Fruit fly (Drosophila melanogaster) whole organism, prepupa: ENCODE data around the gene neb.

Source experiments
- Blimp-1 ChIP-seq: fragments of 200-800 bp; sonication (Bioruptor generic); optimal IDR thresholded peaks from 3 replicates; lab custom pipeline; 2017; ENCODE audit warnings: missing biosample characterization, missing genetic modification characterization, mild to moderate bottlenecking, moderate library complexity, missing genetic modification reagents
- CG10631 ChIP-seq: fragments of 200-800 bp; sonication (Bioruptor generic); optimal IDR thresholded peaks from 2 replicates; lab custom pipeline; 2016; ENCODE audit warnings: missing biosample characterization, missing genetic modification characterization
- CG10669 ChIP-seq: fragments of 200-800 bp; sonication (Bioruptor generic); optimal IDR thresholded peaks from 3 replicates; lab custom pipeline; 2018; ENCODE audit warnings: missing biosample characterization, mild to moderate bottlenecking, missing genetic modification characterization, moderate library complexity
- CG11294 ChIP-seq: fragments of 200-800 bp; sonication (Bioruptor generic); IDR thresholded peaks from 2 replicates; pipeline ENCODE4 v1.3.6; 2022; ENCODE audit warnings: missing biosample characterization, missing genetic modification characterization
- CG11762 ChIP-seq: fragments of 200-800 bp; sonication (Bioruptor generic); optimal IDR thresholded peaks from 3 replicates; lab custom pipeline; 2016; ENCODE audit warnings: missing biosample characterization, missing genetic modification characterization; ENCODE audit not compliant: insufficient read depth
- CG11902 ChIP-seq: fragments of 200-800 bp; sonication (Bioruptor generic); optimal IDR thresholded peaks from 3 replicates; lab custom pipeline; 2016; ENCODE audit warnings: missing biosample characterization, missing genetic modification characterization
- CG15336 ChIP-seq: fragments of 200-800 bp; sonication (Bioruptor generic); IDR thresholded peaks from 2 replicates; pipeline ENCODE4 v1.3.6; 2022; ENCODE audit warnings: missing biosample characterization, missing genetic modification characterization
- CG16779 ChIP-seq: fragments of 200-800 bp; sonication (Bioruptor generic); optimal IDR thresholded peaks from 3 replicates; lab custom pipeline; 2017; ENCODE audit warnings: missing biosample characterization, mild to moderate bottlenecking, missing genetic modification characterization
- CG3032 ChIP-seq: fragments of 200-800 bp; optimal IDR thresholded peaks from 2 replicates; lab custom pipeline; 2019; ENCODE audit warnings: missing biosample characterization, mild to moderate bottlenecking, missing genetic modification characterization, moderate library complexity
- CG31627 ChIP-seq: fragments of 200-800 bp; sonication (Bioruptor generic); optimal IDR thresholded peaks from 3 replicates; lab custom pipeline; 2016; ENCODE audit warnings: missing biosample characterization, missing genetic modification characterization
- CG32006 ChIP-seq: fragments of 200-800 bp; sonication (Bioruptor generic); optimal IDR thresholded peaks from 3 replicates; lab custom pipeline; 2017; ENCODE audit warnings: missing biosample characterization, mild to moderate bottlenecking, missing genetic modification characterization
- CG34406 ChIP-seq: fragments of 200-800 bp; sonication (Bioruptor generic); optimal IDR thresholded peaks from 3 replicates; lab custom pipeline; 2016; ENCODE audit warnings: missing biosample characterization, missing genetic modification characterization
- CG3919 ChIP-seq: fragments of 200-800 bp; sonication (Bioruptor generic); optimal IDR thresholded peaks from 3 replicates; lab custom pipeline; 2016; ENCODE audit warnings: missing biosample characterization, missing genetic modification characterization
- CG4318 ChIP-seq: fragments of 200-800 bp; sonication (Bioruptor generic); optimal IDR thresholded peaks from 3 replicates; lab custom pipeline; 2017; ENCODE audit warnings: missing biosample characterization, mild to moderate bottlenecking, missing genetic modification characterization
- CG6163 ChIP-seq: fragments of 200-800 bp; sonication (Bioruptor generic); IDR thresholded peaks from 3 replicates; pipeline ENCODE4 v1.3.6; 2022; ENCODE audit warnings: missing biosample characterization, missing genetic modification characterization
- CG6276 ChIP-seq: fragments of 200-800 bp; sonication (Bioruptor generic); optimal IDR thresholded peaks from 2 replicates; lab custom pipeline; 2017; ENCODE audit warnings: missing biosample characterization, mild to moderate bottlenecking, missing genetic modification characterization
- CG6792 ChIP-seq: fragments of 200-800 bp; sonication (Bioruptor generic); optimal IDR thresholded peaks from 3 replicates; lab custom pipeline; 2016; ENCODE audit warnings: missing biosample characterization, missing genetic modification characterization
- CG6808 ChIP-seq: fragments of 200-800 bp; sonication (Bioruptor generic); optimal IDR thresholded peaks from 3 replicates; lab custom pipeline; 2017; ENCODE audit warnings: missing biosample characterization, missing genetic modification characterization, mild to moderate bottlenecking, moderate library complexity, missing genetic modification reagents
- CG7368 ChIP-seq: fragments of 200-800 bp; sonication (Bioruptor generic); optimal IDR thresholded peaks from 3 replicates; lab custom pipeline; 2016; ENCODE audit warnings: missing biosample characterization, missing genetic modification characterization
- CG8119 ChIP-seq: fragments of 200-800 bp; sonication (Bioruptor generic); IDR thresholded peaks from 3 replicates; pipeline ENCODE4 v1.3.6; 2022; ENCODE audit warnings: missing biosample characterization, missing genetic modification characterization
- CG8319 ChIP-seq: fragments of 200-800 bp; sonication (Bioruptor generic); optimal IDR thresholded peaks from 3 replicates; lab custom pipeline; 2016; ENCODE audit warnings: missing biosample characterization, missing genetic modification characterization
- CG9139 ChIP-seq: fragments of 200-800 bp; sonication (Bioruptor generic); optimal IDR thresholded peaks from 3 replicates; lab custom pipeline; 2017; ENCODE audit warnings: missing biosample characterization, mild to moderate bottlenecking, missing genetic modification characterization
- Eip75B ChIP-seq: fragments of 200-800 bp; sonication (Bioruptor generic); optimal IDR thresholded peaks from 3 replicates; lab custom pipeline; 2016; ENCODE audit warnings: missing biosample characterization, missing genetic modification characterization
- Eip93F ChIP-seq: fragments of 200-800 bp; sonication (Bioruptor generic); optimal IDR thresholded peaks from 2 replicates; lab custom pipeline; 2016; ENCODE audit warnings: missing biosample characterization, mild to moderate bottlenecking, missing genetic modification characterization
- Ets21C ChIP-seq: fragments of 200-800 bp; sonication (Bioruptor generic); optimal IDR thresholded peaks from 3 replicates; lab custom pipeline; 2016; ENCODE audit warnings: missing biosample characterization, missing genetic modification characterization
- Ets96B ChIP-seq: fragments of 200-800 bp; optimal IDR thresholded peaks from 2 replicates; lab custom pipeline; 2019; ENCODE audit warnings: missing biosample characterization, mild to moderate bottlenecking, missing genetic modification characterization, moderate library complexity
- Gug ChIP-seq: fragments of 200-800 bp; sonication (Bioruptor generic); IDR thresholded peaks from 2 replicates; pipeline ENCODE4 v1.3.6; 2022; ENCODE audit warnings: missing biosample characterization, missing genetic modification characterization
- Hr38 ChIP-seq: sonication (Bioruptor generic); optimal IDR thresholded peaks from 2 replicates; lab custom pipeline; 2016; ENCODE audit warnings: missing biosample characterization, missing genetic modification characterization
- Hr39 ChIP-seq: fragments of 200-800 bp; sonication (Bioruptor generic); optimal IDR thresholded peaks from 2 replicates; lab custom pipeline; 2016; ENCODE audit warnings: missing biosample characterization, missing genetic modification characterization
- Hr4 ChIP-seq: fragments of 200-800 bp; sonication (Bioruptor generic); optimal IDR thresholded peaks from 3 replicates; lab custom pipeline; 2016; ENCODE audit warnings: missing biosample characterization, missing genetic modification characterization
- Lpt ChIP-seq: fragments of 200-800 bp; sonication (Bioruptor generic); optimal IDR thresholded peaks from 3 replicates; lab custom pipeline; 2016; ENCODE audit warnings: missing biosample characterization, missing genetic modification characterization
- Met ChIP-seq: fragments of 200-800 bp; sonication (Bioruptor generic); optimal IDR thresholded peaks from 3 replicates; lab custom pipeline; 2016; ENCODE audit warnings: missing biosample characterization, missing genetic modification characterization
- OdsH ChIP-seq: fragments of 200-800 bp; sonication (Bioruptor generic); optimal IDR thresholded peaks from 3 replicates; lab custom pipeline; 2016; ENCODE audit warnings: missing biosample characterization, missing genetic modification characterization
- Sox102F ChIP-seq: fragments of 200-800 bp; sonication (Bioruptor generic); optimal IDR thresholded peaks from 2 replicates; lab custom pipeline; 2016; ENCODE audit warnings: missing biosample characterization, mild to moderate bottlenecking, missing genetic modification characterization
- Sox15 ChIP-seq: fragments of 200-800 bp; sonication (Bioruptor generic); optimal IDR thresholded peaks from 3 replicates; lab custom pipeline; 2016; ENCODE audit warnings: missing biosample characterization, missing genetic modification characterization
- achi ChIP-seq: fragments of 200-800 bp; sonication (Bioruptor generic); optimal IDR thresholded peaks from 3 replicates; lab custom pipeline; 2016; ENCODE audit warnings: missing biosample characterization, missing genetic modification characterization
- cyc ChIP-seq: fragments of 200-800 bp; sonication (Bioruptor generic); optimal IDR thresholded peaks from 3 replicates; lab custom pipeline; 2016; ENCODE audit warnings: missing biosample characterization, missing genetic modification characterization
- dac ChIP-seq: fragments of 200-800 bp; sonication (Bioruptor generic); optimal IDR thresholded peaks from 2 replicates; lab custom pipeline; 2017; ENCODE audit warnings: missing biosample characterization, mild to moderate bottlenecking, missing genetic modification characterization
- dsx ChIP-seq: fragments of 200-800 bp; optimal IDR thresholded peaks from 3 replicates; lab custom pipeline; 2019; ENCODE audit warnings: missing biosample characterization, mild to moderate bottlenecking, missing genetic modification characterization, moderate library complexity; ENCODE audit not compliant: poor library complexity, severe bottlenecking
- eg ChIP-seq: fragments of 200-800 bp; sonication (Bioruptor generic); IDR thresholded peaks from 3 replicates; pipeline ENCODE4 v1.3.6; 2022; ENCODE audit warnings: missing biosample characterization, missing genetic modification characterization
- esn ChIP-seq: fragments of 200-800 bp; sonication (Bioruptor generic); optimal IDR thresholded peaks from 2 replicates; lab custom pipeline; 2016; ENCODE audit warnings: missing biosample characterization, mild to moderate bottlenecking, missing genetic modification characterization, moderate library complexity
- fd59A ChIP-seq: fragments of 200-800 bp; sonication (Bioruptor generic); optimal IDR thresholded peaks from 2 replicates; lab custom pipeline; 2017; ENCODE audit warnings: missing biosample characterization, mild to moderate bottlenecking, missing genetic modification characterization, missing genetic modification reagents
- fd85E ChIP-seq: fragments of 200-800 bp; sonication (Bioruptor generic); optimal IDR thresholded peaks from 3 replicates; lab custom pipeline; 2016; ENCODE audit warnings: missing biosample characterization, missing genetic modification characterization
- lz ChIP-seq: fragments of 200-800 bp; sonication (Bioruptor generic); optimal IDR thresholded peaks from 3 replicates; lab custom pipeline; 2016; ENCODE audit warnings: missing biosample characterization, missing genetic modification characterization
- net ChIP-seq: fragments of 200-800 bp; sonication (Bioruptor generic); optimal IDR thresholded peaks from 3 replicates; lab custom pipeline; 2016; ENCODE audit warnings: missing biosample characterization, missing genetic modification characterization
- salr ChIP-seq, 2 experiments: fragments of 200-800 bp; sonication (Bioruptor generic); optimal IDR thresholded peaks; 3 replicates each; lab custom pipeline; 2016 to 2018; ENCODE audit warnings: missing biosample characterization in 2 of 2, missing genetic modification characterization in 2 of 2, mild to moderate bottlenecking in 1 of 2
- spab ChIP-seq: fragments of 200-800 bp; sonication (Bioruptor generic); optimal IDR thresholded peaks from 2 replicates; lab custom pipeline; 2017; ENCODE audit warnings: missing biosample characterization, mild to moderate bottlenecking, missing genetic modification characterization, missing genetic modification reagents
- ss ChIP-seq, 2 experiments: fragments of 200-800 bp; sonication (Bioruptor generic); optimal IDR thresholded peaks; 2 replicates in 1 of 2; 3 replicates in 1 of 2; lab custom pipeline; 2017 to 2018; ENCODE audit warnings: mild to moderate bottlenecking in 2 of 2, missing biosample characterization in 2 of 2, missing genetic modification characterization in 2 of 2, moderate library complexity in 1 of 2
- svp ChIP-seq: fragments of 200-800 bp; sonication (Bioruptor generic); peaks from one replicate; lab custom pipeline; 2016; ENCODE audit warnings: missing biosample characterization, missing genetic modification characterization
- topi ChIP-seq: fragments of 200-800 bp; sonication (Bioruptor generic); optimal IDR thresholded peaks from 3 replicates; lab custom pipeline; 2016; ENCODE audit warnings: missing biosample characterization, missing genetic modification characterization
- vri ChIP-seq: fragments of 200-800 bp; sonication (Bioruptor generic); optimal IDR thresholded peaks from 3 replicates; lab custom pipeline; 2016; ENCODE audit warnings: missing biosample characterization, mild to moderate bottlenecking, missing genetic modification characterization

Gene neb

dm6 chr2L:20091094-20091679 is 15.6 kb downstream of the neb start, which contains the start of the genes CG10747 and Pyroxd1:
CG10747 (minus strand) TSS chr2L:20091348.
Pyroxd1 (plus strand) TSS chr2L:20091435.
- TF ChIP-seq CG11762 (GFP tag; lab: Kevin White, UChicago) (peak; percentile 99), CG6792 (GFP tag; lab: Kevin White, UChicago) (peak; percentile 98), spab (GFP tag; lab: Kevin White, UChicago) (peak; percentile 97), Lpt (GFP tag; lab: Kevin White, UChicago) (peak; percentile 99), CG15336 (peak; percentile 99), Eip75B (peak; percentile 98), Sox102F (GFP tag; lab: Kevin White, UChicago) (peak; percentile 99), topi (GFP tag; lab: Kevin White, UChicago) (peak; percentile 99), CG8319 (GFP tag; lab: Kevin White, UChicago) (peak; percentile 98), vri (GFP tag; lab: Kevin White, UChicago) (peak; percentile 96), salr (GFP tag; optimal IDR thresholded peaks at IDR 0.05; lab: Kevin White, UChicago) (peak; percentile 95 to 99), CG10631 (GFP tag; lab: Kevin White, UChicago) (peak; percentile 99), CG4318 (GFP tag; lab: Kevin White, UChicago) (peak; percentile 99), OdsH (GFP tag; lab: Kevin White, UChicago) (peak; percentile 99), CG8119 (GFP tag; lab: Robert Waterston, UW) (peak; percentile 100), Sox15 (GFP tag; lab: Kevin White, UChicago) (peak; percentile 99), CG6163 (peak; percentile 97), svp (GFP tag; lab: Kevin White, UChicago) (peak; percentile 99), Eip93F (GFP tag; lab: Kevin White, UChicago) (peak; percentile 98), Ets96B (tag; lab: Kevin White, UChicago) (peak; percentile 98), dac (GFP tag; lab: Kevin White, UChicago) (peak; percentile 98), lz (GFP tag; lab: Kevin White, UChicago) (peak; percentile 99), CG7368 (GFP tag; lab: Kevin White, UChicago) (peak; percentile 98), Blimp-1 (GFP tag; lab: Kevin White, UChicago) (peak; percentile 96), achi (peak; percentile 98), ss (GFP tag; optimal IDR thresholded peaks at IDR 0.05; lab: Kevin White, UChicago) (peak; percentile 96 to 98), CG9139 (GFP tag; lab: Kevin White, UChicago) (peak; percentile 96), Ets21C (GFP tag; lab: Kevin White, UChicago) (peak; percentile 98), net (GFP tag; lab: Kevin White, UChicago) (peak; percentile 99), fd59A (peak; percentile 98), fd85E (GFP tag; lab: Kevin White, UChicago) (peak; percentile 94), CG11902 (peak; percentile 98), esn (peak; percentile 99), Hr39 (peak; percentile 99), CG11294 (GFP tag; lab: Robert Waterston, UW) (peak; percentile 98), CG6808 (GFP tag; lab: Kevin White, UChicago) (peak; percentile 97), CG31627 (GFP tag; lab: Kevin White, UChicago) (peak; percentile 99), eg (GFP tag; lab: Robert Waterston, UW) (peak; percentile 99), Gug (peak; percentile 98), dsx (peak; percentile 97), CG6276 (peak; percentile 99), CG3919 (peak; percentile 99), CG16779 (peak; percentile 98), Hr38 (GFP tag; lab: Kevin White, UChicago) (peak; percentile 88), CG34406 (GFP tag; lab: Kevin White, UChicago) (peak; percentile 99), CG10669 (GFP tag; lab: Kevin White, UChicago) (peak; percentile 99), CG32006 (GFP tag; lab: Kevin White, UChicago) (peak; percentile 100), cyc (peak; percentile 99), Hr4 (GFP tag; lab: Kevin White, UChicago) (peak; percentile 100), Met (peak; percentile 99), CG3032 (peak; percentile 98)
